Comparison of ENCODE assay signal across 1 fruit fly cellular context in the genomic region with DNA sequence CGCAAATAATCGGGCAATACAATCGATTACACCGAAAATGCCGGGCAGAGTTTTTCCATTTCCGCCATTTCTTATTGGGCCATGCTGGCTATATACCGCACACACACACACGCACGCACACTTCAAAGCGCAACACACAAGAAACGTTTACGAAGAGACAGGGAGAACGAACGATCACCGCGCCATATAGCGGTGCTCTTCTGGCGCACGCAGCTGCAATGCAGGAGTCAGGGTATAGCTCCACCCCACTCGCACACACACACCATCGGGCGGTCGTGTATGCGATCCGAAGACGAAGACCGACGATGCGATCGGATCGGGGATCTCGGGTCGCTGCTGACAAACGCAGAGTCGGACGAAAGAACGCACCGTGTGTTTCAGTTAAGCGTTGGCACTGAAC.
TF ChIP-seq lines count a peak whose summit lies in the region.

TSS of gene wg (plus strand) at position 378 of the 400 bp plus-strand sequence.

TF ChIP-seq in whole organism, embryonic, 481 proteins besides CTCF, POLR2A, EP300 and RAD21 (continued from another document and continues in another):
- TF ChIP-seq HmgZ (tag; optimal IDR thresholded peaks at IDR 0.05; lab: Kevin White, UChicago) (peak; percentile 35), CG17361 (GFP tag; IDR thresholded peaks at IDR 0.05; lab: Robert Waterston, UW) (no peak), NC2β (GFP tag; optimal IDR thresholded peaks at IDR 0.05; lab: Kevin White, UChicago) (peak; percentile 14), zf30C (GFP tag; optimal IDR thresholded peaks at IDR 0.05; lab: Kevin White, UChicago) (no peak), ap (GFP tag; IDR thresholded peaks at IDR 0.05; lab: Robert Waterston, UW) (no peak), Doc3 (GFP tag; IDR thresholded peaks at IDR 0.05; lab: Robert Waterston, UW; ENCODE audit: partially characterized antibody) (no peak), CG12942 (GFP tag; optimal IDR thresholded peaks at IDR 0.05; lab: Kevin White, UChicago) (no peak), NfI (GFP tag; optimal IDR thresholded peaks at IDR 0.05; lab: Kevin White, UChicago) (peak; percentile 19), Deaf1 (tag; optimal IDR thresholded peaks at IDR 0.05; lab: Kevin White, UChicago) (peak; percentile 100), ewg (GFP tag; optimal IDR thresholded peaks at IDR 0.05; lab: Kevin White, UChicago) (no peak), yki (optimal IDR thresholded peaks at IDR 0.05; lab: Kevin White, UChicago) (no peak), CG11456 (GFP tag; IDR thresholded peaks at IDR 0.05; lab: Robert Waterston, UW) (no peak), CG1792 (GFP tag; optimal IDR thresholded peaks at IDR 0.05; lab: Kevin White, UChicago) (no peak), Taf1 (GFP tag; IDR thresholded peaks at IDR 0.05; lab: Robert Waterston, UW) (no peak), hkb (optimal IDR thresholded peaks at IDR 0.05; lab: Kevin White, UChicago) (no peak), hkb (GFP tag; IDR thresholded peaks at IDR 0.05; lab: Robert Waterston, UW) (peak; percentile 47; the same call in 1 of the 2 replicates), tin (GFP tag; optimal IDR thresholded peaks at IDR 0.05; lab: Kevin White, UChicago) (no peak), Doc2 (GFP tag; IDR thresholded peaks at IDR 0.05; lab: Robert Waterston, UW) (no peak), gro (GFP tag; optimal IDR thresholded peaks at IDR 0.05; lab: Kevin White, UChicago) (no peak), Scr (GFP tag; IDR thresholded peaks at IDR 0.05; lab: Robert Waterston, UW; ENCODE audit: partially characterized antibody) (peak; percentile 42; the same call in 1 of the 2 replicates), sob (GFP tag; IDR thresholded peaks at IDR 0.05; lab: Robert Waterston, UW) (peak; percentile 67), Antp (GFP tag; optimal IDR thresholded peaks at IDR 0.05; lab: Kevin White, UChicago) (no peak), CG33213 (GFP tag; optimal IDR thresholded peaks at IDR 0.05; lab: Kevin White, UChicago) (no peak), lmd (GFP tag; IDR thresholded peaks at IDR 0.05; lab: Robert Waterston, UW) (no peak), hth (optimal IDR thresholded peaks at IDR 0.05; lab: Kevin White, UChicago) (no peak), Fer1 (GFP tag; optimal IDR thresholded peaks at IDR 0.05; lab: Kevin White, UChicago) (no peak), Sox102F (GFP tag; optimal IDR thresholded peaks at IDR 0.05; lab: Kevin White, UChicago) (no peak), CG9727 (GFP tag; optimal IDR thresholded peaks at IDR 0.05; lab: Kevin White, UChicago) (no peak), CG3995 (GFP tag; optimal IDR thresholded peaks at IDR 0.05; lab: Kevin White, UChicago) (no peak), CG3065 (GFP tag; optimal IDR thresholded peaks at IDR 0.05; lab: Kevin White, UChicago) (no peak), HLH3B (GFP tag; IDR thresholded peaks at IDR 0.05; lab: Robert Waterston, UW) (no peak), pros (GFP tag; optimal IDR thresholded peaks at IDR 0.05; lab: Kevin White, UChicago) (peak; percentile 83), vnd (GFP tag; IDR thresholded peaks at IDR 0.05; lab: Robert Waterston, UW; ENCODE audit: partially characterized antibody) (no peak), Awh (GFP tag; IDR thresholded peaks at IDR 0.05; lab: Robert Waterston, UW) (no peak), ranshi (GFP tag; IDR thresholded peaks at IDR 0.05; lab: Robert Waterston, UW) (no peak), CoRest (tag; optimal IDR thresholded peaks at IDR 0.05; lab: Kevin White, UChicago) (peak; percentile 82), CG11504 (tag; optimal IDR thresholded peaks at IDR 0.05; lab: Kevin White, UChicago) (peak; percentile 38), CG4617 (GFP tag; optimal IDR thresholded peaks at IDR 0.05; lab: Kevin White, UChicago; ENCODE audit: borderline replicate concordance) (no peak), CG34224 (GFP tag; IDR thresholded peaks at IDR 0.05; lab: Robert Waterston, UW; ENCODE audit: partially characterized antibody) (0 out of 3 replicates have a peak, but pooled peaks have one; percentile 44), CG10431 (GFP tag; optimal IDR thresholded peaks at IDR 0.05; lab: Kevin White, UChicago) (no peak), ssp (GFP tag; IDR thresholded peaks at IDR 0.05; lab: Robert Waterston, UW) (no peak), Drgx (GFP tag; IDR thresholded peaks at IDR 0.05; lab: Robert Waterston, UW) (0 out of 2 replicates have a peak, but pooled peaks have one; percentile 14), Stat92E (GFP tag; optimal IDR thresholded peaks at IDR 0.05; lab: Kevin White, UChicago) (peak in 1 of 3 experiments; percentile 32), CG7556 (GFP tag; optimal IDR thresholded peaks at IDR 0.05; lab: Kevin White, UChicago) (no peak), MBD-R2 (GFP tag; IDR thresholded peaks at IDR 0.05; lab: Robert Waterston, UW) (no peak), CG16779 (GFP tag; IDR thresholded peaks at IDR 0.05; lab: Robert Waterston, UW) (no peak), pho (GFP tag; optimal IDR thresholded peaks at IDR 0.05; lab: Kevin White, UChicago) (no peak), oc (tag; optimal IDR thresholded peaks at IDR 0.05; lab: Kevin White, UChicago) (peak; percentile 36), sisA (GFP tag; IDR thresholded peaks at IDR 0.05; lab: Robert Waterston, UW) (no peak), her (GFP tag; optimal IDR thresholded peaks at IDR 0.05; lab: Kevin White, UChicago) (no peak), CG5245 (GFP tag; optimal IDR thresholded peaks at IDR 0.05; lab: Kevin White, UChicago) (no peak), emc (GFP tag; optimal IDR thresholded peaks at IDR 0.05; lab: Kevin White, UChicago) (no peak), nerfin-2 (GFP tag; IDR thresholded peaks at IDR 0.05; lab: Robert Waterston, UW; ENCODE audit: partially characterized antibody) (no peak), fd64A (GFP tag; optimal IDR thresholded peaks at IDR 0.05; lab: Kevin White, UChicago) (no peak), CG8924 (tag; optimal IDR thresholded peaks at IDR 0.05; lab: Kevin White, UChicago) (peak; percentile 42), ind (GFP tag; optimal IDR thresholded peaks at IDR 0.05; lab: Kevin White, UChicago) (no peak), tx (GFP tag; optimal IDR thresholded peaks at IDR 0.05; lab: Kevin White, UChicago) (no peak), run (tag; optimal IDR thresholded peaks at IDR 0.05; lab: Kevin White, UChicago) (no peak), ems (GFP tag; optimal IDR thresholded peaks at IDR 0.05; lab: Kevin White, UChicago) (no peak), CG4424 (GFP tag; optimal IDR thresholded peaks at IDR 0.05; lab: Kevin White, UChicago) (no peak), CG2678 (tag; optimal IDR thresholded peaks at IDR 0.05; lab: Kevin White, UChicago) (no peak), cg (GFP tag; optimal IDR thresholded peaks at IDR 0.05; lab: Kevin White, UChicago) (peak; percentile 100), pan (optimal IDR thresholded peaks at IDR 0.05; lab: Kevin White, UChicago) (no peak), pan (GFP tag; optimal IDR thresholded peaks at IDR 0.05 in 1 of 2, IDR thresholded peaks at IDR 0.05 in 1 of 2) (peak in 1 of 2 experiments; percentile 71), CG10959 (GFP tag; IDR thresholded peaks at IDR 0.05; lab: Robert Waterston, UW) (no peak), CG42726 (GFP tag; IDR thresholded peaks at IDR 0.05; lab: Robert Waterston, UW; ENCODE audit: partially characterized antibody) (no peak), Ssrp (tag; optimal IDR thresholded peaks at IDR 0.05; lab: Kevin White, UChicago) (no peak), CG18764 (GFP tag; optimal IDR thresholded peaks at IDR 0.05; lab: Kevin White, UChicago) (no peak), MESR4 (GFP tag; optimal IDR thresholded peaks at IDR 0.05; lab: Kevin White, UChicago) (no peak), Hand (GFP tag; optimal IDR thresholded peaks at IDR 0.05; lab: Kevin White, UChicago) (no peak), Lim3 (GFP tag; IDR thresholded peaks at IDR 0.05; lab: Robert Waterston, UW) (no peak), br (optimal IDR thresholded peaks at IDR 0.05; lab: Kevin White, UChicago) (no peak), otp (GFP tag; IDR thresholded peaks at IDR 0.05; lab: Robert Waterston, UW) (peak; percentile 48; the same call in 1 of the 3 replicates), sqz (GFP tag; optimal IDR thresholded peaks at IDR 0.05; lab: Kevin White, UChicago) (peak; percentile 24), CG10979 (tag; optimal IDR thresholded peaks at IDR 0.05; lab: Kevin White, UChicago) (no peak), CG31224 (GFP tag; IDR thresholded peaks at IDR 0.05; lab: Robert Waterston, UW) (no peak), CG30431 (GFP tag; optimal IDR thresholded peaks at IDR 0.05; lab: Kevin White, UChicago) (no peak), CG8388 (GFP tag; optimal IDR thresholded peaks at IDR 0.05; lab: Kevin White, UChicago) (no peak), CG9797 (GFP tag; optimal IDR thresholded peaks at IDR 0.05; lab: Kevin White, UChicago) (no peak), tup (GFP tag; optimal IDR thresholded peaks at IDR 0.05; lab: Kevin White, UChicago) (no peak), CG13624 (GFP tag; optimal IDR thresholded peaks at IDR 0.05; lab: Kevin White, UChicago) (peak; percentile 36), Aef1 (GFP tag; IDR thresholded peaks at IDR 0.05; lab: Robert Waterston, UW) (no peak), CG17829 (tag; optimal IDR thresholded peaks at IDR 0.05; lab: Kevin White, UChicago) (peak; percentile 55), GATAe (GFP tag; conservative IDR thresholded peaks at IDR 0.05; lab: Robert Waterston, UW) (no peak), CG1647 (GFP tag; optimal IDR thresholded peaks at IDR 0.05; lab: Kevin White, UChicago) (no peak), grau (tag; optimal IDR thresholded peaks at IDR 0.05; lab: Kevin White, UChicago) (peak; percentile 19), CG15514 (GFP tag; optimal IDR thresholded peaks at IDR 0.05; lab: Kevin White, UChicago) (no peak), CG43689 (GFP tag; IDR thresholded peaks at IDR 0.05; lab: Robert Waterston, UW) (no peak), CG10209 (GFP tag; optimal IDR thresholded peaks at IDR 0.05; lab: Kevin White, UChicago) (no peak), CG2120 (GFP tag; optimal IDR thresholded peaks at IDR 0.05; lab: Kevin White, UChicago) (no peak), Dip2 (GFP tag; IDR thresholded peaks at IDR 0.05; lab: Robert Waterston, UW) (no peak), CG10147 (GFP tag; optimal IDR thresholded peaks at IDR 0.05; lab: Kevin White, UChicago) (no peak), H2.0 (GFP tag; IDR thresholded peaks at IDR 0.05; lab: Robert Waterston, UW) (no peak), NK7.1 (GFP tag; optimal IDR thresholded peaks at IDR 0.05; lab: Kevin White, UChicago) (no peak), Dbx (GFP tag; IDR thresholded peaks at IDR 0.05; lab: Robert Waterston, UW) (peak; percentile 50; the same call in 1 of the 3 replicates), slou (GFP tag; optimal IDR thresholded peaks at IDR 0.05; lab: Kevin White, UChicago) (no peak), CG8089 (GFP tag; optimal IDR thresholded peaks at IDR 0.05; lab: Kevin White, UChicago) (no peak), Hr78 (GFP tag; optimal IDR thresholded peaks at IDR 0.05; lab: Kevin White, UChicago) (no peak), bsh (GFP tag; optimal IDR thresholded peaks at IDR 0.05; lab: Kevin White, UChicago) (no peak), CG18599 (GFP tag; optimal IDR thresholded peaks at IDR 0.05; lab: Kevin White, UChicago) (no peak), fu2 (GFP tag; optimal IDR thresholded peaks at IDR 0.05; lab: Kevin White, UChicago) (no peak), Neu2 (GFP tag; optimal IDR thresholded peaks at IDR 0.05; lab: Kevin White, UChicago; ENCODE audit: borderline replicate concordance) (peak; percentile 35), gt (GFP tag; IDR thresholded peaks at IDR 0.05; lab: Robert Waterston, UW) (no peak), D (optimal IDR thresholded peaks at IDR 0.05; lab: Kevin White, UChicago) (peak; percentile 70), D (GFP tag; optimal IDR thresholded peaks at IDR 0.05; lab: Kevin White, UChicago) (no peak), dpn (GFP tag; optimal IDR thresholded peaks at IDR 0.05; lab: Kevin White, UChicago) (no peak), CG6813 (GFP tag; optimal IDR thresholded peaks at IDR 0.05; lab: Kevin White, UChicago) (no peak), crc (GFP tag; optimal IDR thresholded peaks at IDR 0.05; lab: Kevin White, UChicago) (no peak), Six4 (GFP tag; optimal IDR thresholded peaks at IDR 0.05; lab: Kevin White, UChicago) (no peak), gcm2 (GFP tag; optimal IDR thresholded peaks at IDR 0.05; lab: Kevin White, UChicago) (no peak), disco-r (GFP tag; optimal IDR thresholded peaks at IDR 0.05; lab: Kevin White, UChicago) (no peak), phol (tag; optimal IDR thresholded peaks at IDR 0.05; lab: Kevin White, UChicago) (peak; percentile 49), CG3726 (GFP tag; IDR thresholded peaks at IDR 0.05; lab: Robert Waterston, UW) (no peak), zen (tag; optimal IDR thresholded peaks at IDR 0.05; lab: Kevin White, UChicago) (peak; percentile 42), D19B (GFP tag; optimal IDR thresholded peaks at IDR 0.05; lab: Kevin White, UChicago) (no peak), Sry-δ (GFP tag; optimal IDR thresholded peaks at IDR 0.05; lab: Kevin White, UChicago) (no peak), Oli (tag; optimal IDR thresholded peaks at IDR 0.05; lab: Kevin White, UChicago) (no peak), CHES-1-like (GFP tag; optimal IDR thresholded peaks at IDR 0.05; lab: Kevin White, UChicago) (no peak), z (GFP tag; IDR thresholded peaks at IDR 0.05; lab: Robert Waterston, UW) (peak; percentile 53; the same call in 1 of the 3 replicates), row (GFP tag; IDR thresholded peaks at IDR 0.05; lab: Robert Waterston, UW) (no peak; the same call in 2 of the 3 replicates), slp2 (GFP tag; optimal IDR thresholded peaks at IDR 0.05; lab: Kevin White, UChicago) (no peak), CG10366 (GFP tag; IDR thresholded peaks at IDR 0.05; lab: Robert Waterston, UW) (no peak), Ada2b (GFP tag; IDR thresholded peaks at IDR 0.05; lab: Robert Waterston, UW) (no peak), tna (GFP tag; IDR thresholded peaks at IDR 0.05; lab: Robert Waterston, UW; ENCODE audit: partially characterized antibody) (no peak), kah (GFP tag; optimal IDR thresholded peaks at IDR 0.05; lab: Kevin White, UChicago) (no peak), Vsx1 (GFP tag; optimal IDR thresholded peaks at IDR 0.05; lab: Kevin White, UChicago) (no peak), ham (GFP tag; IDR thresholded peaks at IDR 0.05; lab: Robert Waterston, UW) (no peak), pb (GFP tag; optimal IDR thresholded peaks at IDR 0.05; lab: Kevin White, UChicago) (peak; percentile 19), btn (GFP tag; optimal IDR thresholded peaks at IDR 0.05; lab: Kevin White, UChicago) (no peak), peb (GFP tag; IDR thresholded peaks at IDR 0.05; lab: Robert Waterston, UW) (no peak), abd-A (tag; optimal IDR thresholded peaks at IDR 0.05; lab: Kevin White, UChicago) (peak; percentile 68)
